Fruit fly (Drosophila melanogaster) whole organism, embryonic: ENCODE results near the gene abo.

Experiments
- Atf6 ChIP-seq: fragments of 200-800 bp; sonication (Bioruptor generic); IDR thresholded peaks from 2 replicates; pipeline ENCODE4 v1.3.6; 2022; ENCODE audit warnings: missing biosample characterization, missing genetic modification characterization
- Bteb2 ChIP-seq: fragments of 200-800 bp; sonication (Bioruptor generic); optimal IDR thresholded peaks from 2 replicates; lab custom pipeline; 2016; ENCODE audit warnings: missing biosample characterization, missing genetic modification characterization
- C15 ChIP-seq: fragments of 200-800 bp; sonication (Bioruptor generic); IDR thresholded peaks from 3 replicates; pipeline ENCODE4 v1.3.6; 2022; ENCODE audit warnings: missing biosample characterization, missing genetic modification characterization
- CG11093 ChIP-seq: fragments of 200-800 bp; sonication (Bioruptor generic); IDR thresholded peaks from 3 replicates; pipeline ENCODE4 v1.3.6; 2022; ENCODE audit warnings: missing biosample characterization, missing genetic modification characterization
- CG12391 ChIP-seq: fragments of 200-800 bp; sonication (Bioruptor generic); optimal IDR thresholded peaks from 3 replicates; lab custom pipeline; 2018; ENCODE audit warnings: missing biosample characterization, mild to moderate bottlenecking, missing genetic modification characterization, moderate library complexity
- CG13123 ChIP-seq: fragments of 200-800 bp; sonication (Bioruptor generic); optimal IDR thresholded peaks from 2 replicates; lab custom pipeline; 2016; ENCODE audit warnings: missing biosample characterization, missing genetic modification characterization
- CG14441 ChIP-seq: fragments of 200-800 bp; sonication (Bioruptor generic); IDR thresholded peaks from 2 replicates; pipeline ENCODE4 v1.3.6; 2022; ENCODE audit warnings: missing biosample characterization, missing genetic modification characterization
- CG15073 ChIP-seq: fragments of 200-800 bp; sonication (Bioruptor generic); optimal IDR thresholded peaks from 2 replicates; lab custom pipeline; 2016; ENCODE audit warnings: missing biosample characterization, missing genetic modification characterization
- CG15479 ChIP-seq: fragments of 200-800 bp; sonication (Bioruptor generic); optimal IDR thresholded peaks from 3 replicates; lab custom pipeline; 2019; ENCODE audit warnings: missing biosample characterization, mild to moderate bottlenecking, missing genetic modification characterization, moderate library complexity
- CG17361 ChIP-seq: fragments of 200-800 bp; sonication (Bioruptor generic); IDR thresholded peaks from 3 replicates; pipeline ENCODE4 v1.3.6; 2022; ENCODE audit warnings: missing biosample characterization, missing genetic modification characterization
- CG17612 ChIP-seq: fragments of 200-800 bp; sonication (Bioruptor generic); IDR thresholded peaks from 2 replicates; pipeline ENCODE4 v1.3.6; 2022; ENCODE audit warnings: missing biosample characterization, missing genetic modification characterization
- CG2116 ChIP-seq: fragments of 200-800 bp; sonication (Bioruptor generic); optimal IDR thresholded peaks from 3 replicates; lab custom pipeline; 2018; ENCODE audit warnings: missing biosample characterization, mild to moderate bottlenecking, missing genetic modification characterization
- CG2875 ChIP-seq: fragments of 200-800 bp; sonication (Bioruptor generic); optimal IDR thresholded peaks from 2 replicates; lab custom pipeline; 2017; ENCODE audit warnings: missing biosample characterization, mild to moderate bottlenecking, missing genetic modification characterization, missing genetic modification reagents
- CG3281 ChIP-seq: fragments of 200-800 bp; sonication (Bioruptor generic); optimal IDR thresholded peaks from 3 replicates; lab custom pipeline; 2017; ENCODE audit warnings: missing biosample characterization, mild to moderate bottlenecking, missing genetic modification characterization
- CG34224 ChIP-seq: fragments of 200-800 bp; sonication (Bioruptor generic); IDR thresholded peaks from 3 replicates; pipeline ENCODE4 v1.3.6; 2022; ENCODE audit warnings: missing biosample characterization, missing genetic modification characterization; ENCODE audit not compliant: partially characterized antibody
- CG3995 ChIP-seq: fragments of 200-800 bp; sonication (Bioruptor generic); optimal IDR thresholded peaks from 3 replicates; lab custom pipeline; 2016; ENCODE audit warnings: missing biosample characterization, missing genetic modification characterization
- CG6765 ChIP-seq: fragments of 200-800 bp; sonication (Bioruptor generic); optimal IDR thresholded peaks from 3 replicates; lab custom pipeline; 2017; ENCODE audit warnings: missing biosample characterization, mild to moderate bottlenecking, missing genetic modification characterization
- CG7928 ChIP-seq: fragments of 200-800 bp; sonication (Bioruptor generic); optimal IDR thresholded peaks from 2 replicates; lab custom pipeline; 2017; ENCODE audit warnings: missing biosample characterization, mild to moderate bottlenecking, missing genetic modification characterization
- CG8765 ChIP-seq: fragments of 200-800 bp; sonication (Bioruptor generic); IDR thresholded peaks from 2 replicates; pipeline ENCODE4 v1.3.6; 2022; ENCODE audit warnings: missing biosample characterization, missing genetic modification characterization
- CG8924 ChIP-seq: fragments of 200-800 bp; optimal IDR thresholded peaks from 3 replicates; lab custom pipeline; 2019; ENCODE audit warnings: missing biosample characterization, mild to moderate bottlenecking, missing genetic modification characterization, moderate library complexity
- CG9817 ChIP-seq: fragments of 200-800 bp; sonication (Bioruptor generic); optimal IDR thresholded peaks from 2 replicates; lab custom pipeline; 2018; ENCODE audit warnings: missing biosample characterization, mild to moderate bottlenecking, missing genetic modification characterization, moderate library complexity
- Drgx ChIP-seq: fragments of 200-800 bp; sonication (Bioruptor generic); IDR thresholded peaks from 2 replicates; pipeline ENCODE4 v1.3.6; 2022; ENCODE audit warnings: missing biosample characterization, missing genetic modification characterization
- Ets65A ChIP-seq: fragments of 200-800 bp; sonication (Bioruptor generic); peaks from one replicate; lab custom pipeline; 2016; ENCODE audit warnings: missing biosample characterization, missing genetic modification characterization
- Hr51 ChIP-seq, 2 experiments: fragments of 200-800 bp; sonication (Bioruptor generic); optimal IDR thresholded peaks; 2 replicates in 1 of 2; 3 replicates in 1 of 2; lab custom pipeline; 2016 to 2018; ENCODE audit warnings: missing biosample characterization in 2 of 2, missing genetic modification characterization in 2 of 2, mild to moderate bottlenecking in 1 of 2, moderate library complexity in 1 of 2
- Mad ChIP-seq: fragments of 200-800 bp; sonication (Bioruptor generic); optimal IDR thresholded peaks from 2 replicates; lab custom pipeline; 2016; ENCODE audit warnings: missing biosample characterization, missing genetic modification characterization
- Med ChIP-seq: fragments of 200-800 bp; sonication (Bioruptor generic); peaks from one replicate; lab custom pipeline; 2016; ENCODE audit warnings: missing biosample characterization, missing genetic modification characterization, mild to moderate bottlenecking, inconsistent platforms, moderate library complexity
- Scr ChIP-seq: fragments of 200-800 bp; sonication (Bioruptor generic); IDR thresholded peaks from 2 replicates; pipeline ENCODE4 v1.3.6; 2022; ENCODE audit warnings: missing biosample characterization, missing genetic modification characterization; ENCODE audit not compliant: partially characterized antibody
- Ssrp ChIP-seq: fragments of 200-800 bp; sonication (Bioruptor generic); optimal IDR thresholded peaks from 2 replicates; lab custom pipeline; 2018; ENCODE audit warnings: missing biosample characterization, mild to moderate bottlenecking, missing genetic modification characterization, moderate library complexity
- Usf ChIP-seq: fragments of 200-800 bp; sonication (Bioruptor generic); optimal IDR thresholded peaks from 2 replicates; lab custom pipeline; 2017; ENCODE audit warnings: missing genotype, missing biosample characterization, missing genetic modification characterization
- Vsx1 ChIP-seq: fragments of 200-800 bp; sonication (Bioruptor generic); optimal IDR thresholded peaks from 2 replicates; lab custom pipeline; 2017; ENCODE audit warnings: missing biosample characterization, mild to moderate bottlenecking, missing genetic modification characterization, missing genetic modification reagents
- crol ChIP-seq: fragments of 200-800 bp; sonication (Bioruptor generic); IDR thresholded peaks from 2 replicates; pipeline ENCODE4 v1.3.6; 2022; ENCODE audit warnings: missing biosample characterization, missing genetic modification characterization
- crp ChIP-seq, 2 experiments: fragments of 200-800 bp; sonication (Bioruptor generic); optimal IDR thresholded peaks; 2 replicates in 1 of 2; 3 replicates in 1 of 2; lab custom pipeline; 2017; ENCODE audit warnings: missing biosample characterization in 2 of 2, missing genetic modification characterization in 2 of 2, mild to moderate bottlenecking in 1 of 2, moderate library complexity in 1 of 2
- emc ChIP-seq: fragments of 200-800 bp; sonication (Bioruptor generic); optimal IDR thresholded peaks from 2 replicates; lab custom pipeline; 2016; ENCODE audit warnings: missing biosample characterization, missing genetic modification characterization
- exex ChIP-seq: fragments of 200-800 bp; sonication (Bioruptor generic); optimal IDR thresholded peaks from 4 replicates; lab custom pipeline; 2018; ENCODE audit warnings: missing biosample characterization, mild to moderate bottlenecking, missing genetic modification characterization, moderate library complexity
- gfzf ChIP-seq: fragments of 200-800 bp; sonication (Bioruptor generic); optimal IDR thresholded peaks from 2 replicates; lab custom pipeline; 2016; ENCODE audit warnings: missing biosample characterization, mild to moderate bottlenecking, missing genetic modification characterization, moderate library complexity
- ham ChIP-seq: fragments of 200-800 bp; sonication (Bioruptor generic); IDR thresholded peaks from 2 replicates; pipeline ENCODE4 v1.3.6; 2022; ENCODE audit warnings: missing biosample characterization, missing genetic modification characterization
- hb ChIP-seq: fragments of 200-800 bp; sonication (Bioruptor generic); IDR thresholded peaks from 3 replicates; pipeline ENCODE4 v1.3.6; 2022; ENCODE audit warnings: missing biosample characterization, missing genetic modification characterization; ENCODE audit not compliant: partially characterized antibody
- insv ChIP-seq, 2 experiments: fragments of 200-800 bp; sonication (Bioruptor generic); optimal IDR thresholded peaks; 3 replicates each; lab custom pipeline; 2016 to 2018; ENCODE audit warnings: missing biosample characterization in 2 of 2, missing genetic modification characterization in 2 of 2
- lola ChIP-seq, 3 experiments: fragments of >200 bp in 2 of 3; fragments of 200-800 bp in 1 of 3; sonication (Bioruptor generic) in 1 of 3; optimal IDR thresholded peaks; 2 replicates each; lab custom pipeline; 2017 to 2019; ENCODE audit warnings: missing biosample characterization in 3 of 3, missing genetic modification characterization in 3 of 3, mild to moderate bottlenecking in 1 of 3, moderate library complexity in 1 of 3
- maf-S ChIP-seq: fragments of 200-800 bp; sonication (Bioruptor generic); optimal IDR thresholded peaks from 2 replicates; lab custom pipeline; 2016; ENCODE audit warnings: missing biosample characterization, missing genetic modification characterization
- phol ChIP-seq: fragments of 200-800 bp; sonication (Bioruptor generic); optimal IDR thresholded peaks from 3 replicates; lab custom pipeline; 2018; ENCODE audit warnings: missing biosample characterization, mild to moderate bottlenecking, missing genetic modification characterization, moderate library complexity
- psq ChIP-seq: fragments of 200-800 bp; sonication (Bioruptor generic); optimal IDR thresholded peaks from 2 replicates; lab custom pipeline; 2017; ENCODE audit warnings: missing biosample characterization, missing genetic modification characterization
- repo ChIP-seq: fragments of 200-800 bp; sonication (Bioruptor generic); optimal IDR thresholded peaks from 2 replicates; lab custom pipeline; 2016; ENCODE audit warnings: missing biosample characterization, missing genetic modification characterization
- rib ChIP-seq: fragments of 200-800 bp; sonication (Bioruptor generic); IDR thresholded peaks from 2 replicates; pipeline ENCODE4 v1.3.6; 2022; ENCODE audit warnings: missing biosample characterization, missing genetic modification characterization
- row ChIP-seq: fragments of 200-800 bp; sonication (Bioruptor generic); IDR thresholded peaks from 3 replicates; pipeline ENCODE4 v1.3.6; 2022; ENCODE audit warnings: missing biosample characterization, missing genetic modification characterization
- stwl ChIP-seq: fragments of 200-800 bp; sonication (Bioruptor generic); optimal IDR thresholded peaks from 3 replicates; lab custom pipeline; 2018; ENCODE audit warnings: missing biosample characterization, mild to moderate bottlenecking, missing genetic modification characterization, moderate library complexity
- trem ChIP-seq: fragments of 200-800 bp; optimal IDR thresholded peaks from 3 replicates; lab custom pipeline; 2019; ENCODE audit warnings: missing biosample characterization, mild to moderate bottlenecking, missing genetic modification characterization, moderate library complexity
- twi ChIP-seq: fragments of 200-800 bp; optimal IDR thresholded peaks from 2 replicates; lab custom pipeline; 2019; ENCODE audit warnings: missing biosample characterization, mild to moderate bottlenecking, missing genetic modification characterization, moderate library complexity
- usp ChIP-seq: fragments of >200 bp; optimal IDR thresholded peaks from 2 replicates; lab custom pipeline; 2017; ENCODE audit warnings: missing biosample characterization, missing genetic modification characterization
- vfl ChIP-seq: fragments of 200-800 bp; sonication (Bioruptor generic); optimal IDR thresholded peaks from 2 replicates; lab custom pipeline; 2016; ENCODE audit warnings: missing biosample characterization, missing genetic modification characterization

The abo gene

DNA sequence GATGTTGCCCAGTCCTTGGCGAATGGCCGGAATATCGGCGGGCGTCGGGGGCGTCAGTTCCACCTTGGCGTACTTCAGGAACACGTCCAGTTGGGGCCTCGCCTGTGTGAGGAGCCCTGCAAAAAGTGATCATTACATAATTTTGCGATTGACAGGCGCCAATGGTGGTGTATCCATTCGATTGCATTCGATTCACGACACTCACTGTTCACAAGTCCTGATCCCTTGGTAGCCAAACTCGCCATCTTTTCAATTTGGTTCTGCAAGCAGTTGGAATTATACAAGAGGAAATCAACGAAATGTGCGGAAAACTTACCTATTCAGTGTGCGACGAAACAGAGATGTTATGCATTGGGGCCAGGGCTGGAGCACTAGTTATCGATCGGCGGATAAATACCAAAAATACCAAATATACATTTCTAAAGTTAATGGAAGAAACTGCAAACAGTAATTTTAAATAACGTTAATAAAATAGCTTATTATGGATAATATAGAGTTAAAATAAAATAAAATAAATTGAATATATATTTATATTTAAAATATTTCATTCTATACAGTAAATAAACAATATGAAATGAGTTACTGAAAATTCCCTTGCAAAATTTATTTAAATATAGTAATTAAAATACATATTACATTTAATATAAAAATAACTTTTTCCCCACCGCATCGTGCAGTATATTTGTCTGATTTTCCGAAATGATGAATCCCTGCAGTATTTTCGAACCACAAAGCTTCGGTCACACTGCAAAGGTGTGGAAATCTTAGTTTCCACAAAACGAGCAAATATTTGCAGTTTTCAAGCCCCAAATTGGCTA is 1.2 kb upstream of the abo start, which contains the start of the genes ATPsynG and SCAR (continued):
- TF ChIP-seq CG15479 (GFP tag; lab: Kevin White, UChicago) (no peak), gfzf (peak; percentile 58), exex (tag; lab: Kevin White, UChicago) (no peak), CG17361 (GFP tag; lab: Robert Waterston, UW) (peak; percentile 49; the same call in 2 of the 3 replicates), Atf6 (GFP tag; lab: Robert Waterston, UW) (no peak), maf-S (GFP tag; lab: Kevin White, UChicago) (no peak), phol (tag; lab: Kevin White, UChicago) (peak; percentile 31), Vsx1 (GFP tag; lab: Kevin White, UChicago) (no peak), CG12391 (peak; percentile 44), CG2875 (no peak), CG34224 (GFP tag; lab: Robert Waterston, UW) (no peak), stwl (tag; lab: Kevin White, UChicago) (peak; percentile 41), Ets65A (peak; percentile 29), CG14441 (no peak), repo (GFP tag; lab: Kevin White, UChicago) (no peak), CG17612 (GFP tag; lab: Robert Waterston, UW) (no peak), Bteb2 (no peak), CG3281 (peak; percentile 98), Usf (GFP tag; lab: Kevin White, UChicago) (no peak), Scr (GFP tag; lab: Robert Waterston, UW) (peak; percentile 32; the same call in 1 of the 2 replicates), Drgx (GFP tag; lab: Robert Waterston, UW) (no peak), row (peak; percentile 51; the same call in 1 of the 3 replicates), usp (GFP tag; lab: Kevin White, UChicago) (no peak), Hr51 (GFP tag; optimal IDR thresholded peaks at IDR 0.05; lab: Kevin White, UChicago) (no peak), CG8924 (peak; percentile 29), CG7928 (GFP tag; lab: Kevin White, UChicago) (peak; percentile 92), CG2116 (GFP tag; lab: Kevin White, UChicago) (peak; percentile 48), lola (GFP tag; optimal IDR thresholded peaks at IDR 0.05; lab: Kevin White, UChicago) (peak in 1 of 3 experiments; percentile 4), C15 (GFP tag; lab: Robert Waterston, UW) (no peak), CG6765 (GFP tag; lab: Kevin White, UChicago) (no peak)

DNA sequence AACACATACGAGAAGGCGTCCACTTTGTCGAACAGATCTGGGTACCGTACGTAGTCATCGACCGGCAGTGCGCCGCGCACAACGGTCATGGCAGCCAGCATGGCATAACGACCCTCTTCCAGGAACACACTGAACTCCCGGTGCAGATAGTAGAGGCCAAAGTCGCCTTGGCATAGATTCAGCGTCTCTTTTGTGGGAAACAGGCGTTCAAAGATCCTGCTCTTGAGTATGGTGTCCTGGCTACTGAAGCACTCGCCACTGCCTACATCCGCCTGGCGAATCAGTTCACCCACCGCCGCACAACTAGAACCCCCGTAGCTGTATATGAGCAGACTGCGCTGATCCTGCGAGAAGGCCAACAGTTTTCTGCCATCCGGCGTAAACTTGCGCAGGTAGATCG is 455 bp downstream of the abo start:
- TF ChIP-seq emc (GFP tag; lab: Kevin White, UChicago) (no peak), CG9817 (tag; lab: Kevin White, UChicago) (no peak), Med (peak; percentile 53), Ets65A (peak; percentile 59), CG3995 (GFP tag; lab: Kevin White, UChicago) (no peak), trem (tag; lab: Kevin White, UChicago) (no peak), Mad (GFP tag; lab: Kevin White, UChicago) (no peak), hb (GFP tag; lab: Robert Waterston, UW) (0 out of 3 replicates have a peak, but pooled peaks have one; percentile 54), vfl (GFP tag; lab: Kevin White, UChicago) (no peak), crp (GFP tag; optimal IDR thresholded peaks at IDR 0.05; lab: Kevin White, UChicago) (no peak), twi (tag; lab: Kevin White, UChicago) (no peak), CG15073 (no peak), CG11093 (no peak), Ssrp (tag; lab: Kevin White, UChicago) (no peak), ham (GFP tag; lab: Robert Waterston, UW) (no peak), CG13123 (GFP tag; lab: Kevin White, UChicago) (no peak), CG8765 (no peak), rib (0 out of 2 replicates have a peak, but pooled peaks have one; percentile 25), insv (GFP tag; optimal IDR thresholded peaks at IDR 0.05; lab: Kevin White, UChicago) (no peak), crol (no peak), psq (GFP tag; lab: Kevin White, UChicago) (no peak)
